Worm (Caenorhabditis elegans) whole organism, L4 larva: Measurements from ENCODE around the gene F41F3.1.

Experiments
- F10B5.3 ChIP-seq: sonication (generic microtip); optimal IDR thresholded peaks from 2 replicates; lab custom pipeline; 2016; ENCODE audit warnings: mild to moderate bottlenecking, missing genetic modification characterization, missing compliant biosample characterization
- F26F4.8 ChIP-seq: fragments of 200-800 bp; sonication (Bioruptor generic); conservative IDR thresholded peaks from 2 replicates; pipeline ENCODE4 v1.3.6; 2022; ENCODE audit warnings: missing genetic modification characterization, missing compliant biosample characterization
- F44E2.7 ChIP-seq: fragments of 200-800 bp; sonication (Bioruptor generic); IDR thresholded peaks from 2 replicates; pipeline ENCODE4 v2.1.2; 2022; ENCODE audit warnings: missing genetic modification characterization, missing compliant biosample characterization
- F49E8.2 ChIP-seq: sonication (generic microtip); optimal IDR thresholded peaks from 2 replicates; lab custom pipeline; 2016; ENCODE audit warnings: missing compliant biosample characterization, mild to moderate bottlenecking, missing genetic modification characterization, borderline replicate concordance
- T26A8.4 ChIP-seq: fragments of 200-800 bp; sonication (Bioruptor generic); IDR thresholded peaks from 2 replicates; pipeline ENCODE4 v1.3.6; 2022; ENCODE audit warnings: missing genetic modification characterization, missing compliant biosample characterization
- Y5F2A.4 ChIP-seq: fragments of 200-800 bp; sonication (Bioruptor generic); optimal IDR thresholded peaks from 2 replicates; lab custom pipeline; 2018; ENCODE audit warnings: mild to moderate bottlenecking, missing genetic modification characterization, missing compliant biosample characterization
- aly-2 ChIP-seq: sonication (generic microtip); optimal IDR thresholded peaks from 2 replicates; lab custom pipeline; 2018; ENCODE audit warnings: missing biosample characterization, missing genetic modification characterization
- ama-1 ChIP-seq: fragments of 150-350 bp; optimal IDR thresholded peaks from 2 replicates; lab custom pipeline; 2014; ENCODE audit warnings: inconsistent platforms, mixed read lengths
- arid-1 ChIP-seq: fragments of 200-800 bp; sonication (Bioruptor generic); conservative IDR thresholded peaks from 2 replicates; pipeline ENCODE4 v1.3.6; 2022; ENCODE audit warnings: missing genetic modification reagents, missing genetic modification characterization, missing compliant biosample characterization
- attf-4 ChIP-seq: sonication (generic microtip); optimal IDR thresholded peaks from 3 replicates; lab custom pipeline; 2017; ENCODE audit warnings: missing biosample characterization, missing genetic modification characterization
- ceh-20 ChIP-seq: fragments of 200-800 bp; sonication (Bioruptor generic); IDR thresholded peaks from 2 replicates; pipeline ENCODE4 v1.3.6; 2022; ENCODE audit warnings: missing genetic modification reagents, missing genetic modification characterization, missing compliant biosample characterization
- ceh-32 ChIP-seq: sonication (generic microtip); optimal IDR thresholded peaks from 2 replicates; lab custom pipeline; 2016; ENCODE audit warnings: mild to moderate bottlenecking, missing genetic modification characterization, missing compliant biosample characterization; ENCODE audit not compliant: poor library complexity
- cey-2 ChIP-seq: sonication (generic microtip); optimal IDR thresholded peaks from 3 replicates; lab custom pipeline; 2017; ENCODE audit warnings: missing genetic modification characterization, mild to moderate bottlenecking, missing compliant biosample characterization, antibody characterized with exemption, borderline replicate concordance; ENCODE audit not compliant: insufficient read depth
- ctbp-1 ChIP-seq: fragments of 200-800 bp; sonication (Bioruptor generic); IDR thresholded peaks from 2 replicates; pipeline ENCODE4 v1.3.6; 2022; ENCODE audit warnings: missing genetic modification reagents, missing genetic modification characterization, missing compliant biosample characterization
- daf-16 ChIP-seq, 3 experiments: sonication (generic microtip); optimal IDR thresholded peaks; 2 replicates each; lab custom pipeline; 2016 to 2017; ENCODE audit warnings: missing genetic modification characterization in 3 of 3, missing genetic modification reagents in 3 of 3, mild to moderate bottlenecking in 2 of 3, missing compliant biosample characterization in 2 of 3, missing biosample characterization in 1 of 3, moderate library complexity in 1 of 3
- dmd-6 ChIP-seq: fragments of 200-800 bp; sonication (Bioruptor generic); IDR thresholded peaks from 2 replicates; pipeline ENCODE4 v1.3.6; 2022; ENCODE audit warnings: missing genetic modification reagents, missing genetic modification characterization, missing compliant biosample characterization
- duxl-1 ChIP-seq: sonication (generic microtip); optimal IDR thresholded peaks from 2 replicates; lab custom pipeline; 2016; ENCODE audit warnings: mild to moderate bottlenecking, missing genetic modification characterization, moderate library complexity, missing compliant biosample characterization; ENCODE audit not compliant: poor library complexity
- dve-1 ChIP-seq: sonication (generic microtip); optimal IDR thresholded peaks from 2 replicates; lab custom pipeline; 2017; ENCODE audit warnings: antibody characterized with exemption, mild to moderate bottlenecking, missing genetic modification characterization, missing compliant biosample characterization; ENCODE audit not compliant: insufficient read depth
- egl-43 ChIP-seq: fragments of 200-800 bp; sonication (Bioruptor generic); IDR thresholded peaks from 2 replicates; pipeline ENCODE4 v1.3.6; 2022; ENCODE audit warnings: missing genetic modification reagents, missing genetic modification characterization, missing compliant biosample characterization
- fkh-10 ChIP-seq: fragments of 150-350 bp; optimal IDR thresholded peaks from 2 replicates; lab custom pipeline; 2014; ENCODE audit warnings: missing biosample characterization, missing genetic modification reagents, missing genetic modification characterization
- hlh-30 ChIP-seq: sonication (generic microtip); optimal IDR thresholded peaks from 2 replicates; lab custom pipeline; 2017; ENCODE audit warnings: antibody characterized with exemption, mild to moderate bottlenecking, missing genetic modification characterization, missing compliant biosample characterization; ENCODE audit not compliant: insufficient read depth
- hmg-1.1 ChIP-seq: fragments of 200-800 bp; sonication (Bioruptor generic); IDR thresholded peaks from 2 replicates; pipeline ENCODE4 v1.3.6; 2022; ENCODE audit warnings: missing genetic modification reagents, missing genetic modification characterization, missing compliant biosample characterization
- jun-1 ChIP-seq: fragments of 150-350 bp; optimal IDR thresholded peaks from 2 replicates; lab custom pipeline; 2014; ENCODE audit warnings: missing biosample characterization, missing genetic modification reagents, missing genetic modification characterization
- lin-1 ChIP-seq: fragments of 200-800 bp; sonication (Bioruptor generic); IDR thresholded peaks from 2 replicates; pipeline ENCODE4 v1.3.6; 2022; ENCODE audit warnings: missing genetic modification reagents, missing genetic modification characterization, missing compliant biosample characterization
- lin-38 ChIP-seq: fragments of 200-800 bp; sonication (Bioruptor generic); IDR thresholded peaks from 2 replicates; pipeline ENCODE4 v1.3.6; 2022; ENCODE audit warnings: missing genetic modification reagents, missing genetic modification characterization, missing compliant biosample characterization
- lin-39 ChIP-seq: fragments of 150-350 bp; optimal IDR thresholded peaks from 2 replicates; lab custom pipeline; 2014; ENCODE audit warnings: missing biosample characterization, missing genetic modification reagents, missing genetic modification characterization
- lir-3 ChIP-seq: sonication (generic microtip); optimal IDR thresholded peaks from 2 replicates; lab custom pipeline; 2016; ENCODE audit warnings: mild to moderate bottlenecking, missing genetic modification characterization, missing compliant biosample characterization
- madf-5 ChIP-seq, 2 experiments: fragments of 200-800 bp; sonication (Bioruptor generic); IDR thresholded peaks; 2 replicates each; pipeline ENCODE4 v1.3.6; 2022; ENCODE audit warnings: missing compliant biosample characterization in 2 of 2, missing genetic modification characterization in 2 of 2
- mep-1 ChIP-seq: fragments of 150-350 bp; sonication (generic microtip); optimal IDR thresholded peaks from 3 replicates; lab custom pipeline; 2014; ENCODE audit warnings: missing biosample characterization, missing genetic modification characterization
- mxl-3 ChIP-seq: fragments of 200-800 bp; sonication (Bioruptor generic); optimal IDR thresholded peaks from 2 replicates; lab custom pipeline; 2018; ENCODE audit warnings: mild to moderate bottlenecking, missing genetic modification characterization, missing compliant biosample characterization
- nhr-10 ChIP-seq: fragments of 150-350 bp; optimal IDR thresholded peaks from 2 replicates; lab custom pipeline; 2014; ENCODE audit warnings: missing biosample characterization, missing genetic modification characterization
- nhr-11 ChIP-seq: fragments of 150-350 bp; optimal IDR thresholded peaks from 2 replicates; lab custom pipeline; 2014; ENCODE audit warnings: missing biosample characterization, missing genetic modification characterization
- nhr-111 ChIP-seq: fragments of 200-800 bp; sonication (Bioruptor generic); optimal IDR thresholded peaks from 2 replicates; lab custom pipeline; 2018; ENCODE audit warnings: mild to moderate bottlenecking, missing genetic modification characterization, missing compliant biosample characterization
- nhr-237 ChIP-seq: sonication (generic microtip); optimal IDR thresholded peaks from 2 replicates; lab custom pipeline; 2017; ENCODE audit warnings: missing biosample characterization, missing genetic modification characterization
- nhr-41 ChIP-seq: fragments of 200-800 bp; sonication (Bioruptor generic); IDR thresholded peaks from 2 replicates; pipeline ENCODE4 v1.3.6; 2022; ENCODE audit warnings: missing genetic modification reagents, missing genetic modification characterization, missing compliant biosample characterization
- nhr-42 ChIP-seq: fragments of 200-800 bp; sonication (Bioruptor generic); IDR thresholded peaks from 2 replicates; pipeline ENCODE4 v1.3.6; 2022; ENCODE audit warnings: missing genetic modification characterization, missing compliant biosample characterization
- php-3 ChIP-seq: fragments of 200-800 bp; sonication (Bioruptor generic); IDR thresholded peaks from 2 replicates; pipeline ENCODE4 v1.3.6; 2022; ENCODE audit warnings: missing genetic modification reagents, missing genetic modification characterization, missing compliant biosample characterization
- sdz-12 ChIP-seq: fragments of 200-800 bp; sonication (Bioruptor generic); optimal IDR thresholded peaks from 2 replicates; lab custom pipeline; 2018; ENCODE audit warnings: mild to moderate bottlenecking, missing genetic modification characterization, missing compliant biosample characterization
- set-16 ChIP-seq: fragments of 200-800 bp; sonication (Bioruptor generic); IDR thresholded peaks from 2 replicates; pipeline ENCODE4 v1.3.6; 2022; ENCODE audit warnings: missing genetic modification reagents, missing genetic modification characterization, missing compliant biosample characterization
- skn-1 ChIP-seq: fragments of 150-350 bp; optimal IDR thresholded peaks from 2 replicates; lab custom pipeline; 2014; ENCODE audit warnings: missing biosample characterization, missing genetic modification characterization
- spr-3 ChIP-seq: fragments of 200-800 bp; sonication (Bioruptor generic); optimal IDR thresholded peaks from 2 replicates; lab custom pipeline; 2018; ENCODE audit warnings: mild to moderate bottlenecking, missing genetic modification characterization, missing compliant biosample characterization
- unc-39 ChIP-seq: sonication (generic microtip); optimal IDR thresholded peaks from 2 replicates; lab custom pipeline; 2017; ENCODE audit warnings: missing biosample characterization, missing genetic modification characterization
- vab-7 ChIP-seq: fragments of 200-800 bp; sonication (Bioruptor generic); IDR thresholded peaks from 2 replicates; pipeline ENCODE4 v1.3.6; 2022; ENCODE audit warnings: missing genetic modification reagents, missing genetic modification characterization, missing compliant biosample characterization
- zfp-3 ChIP-seq: fragments of 200-800 bp; sonication (Bioruptor generic); conservative IDR thresholded peaks from 2 replicates; pipeline ENCODE4 v1.3.6; 2022; ENCODE audit warnings: missing genetic modification reagents, missing genetic modification characterization, missing compliant biosample characterization
- ztf-11 ChIP-seq: fragments of 150-350 bp; optimal IDR thresholded peaks from 2 replicates; lab custom pipeline; 2014; ENCODE audit warnings: missing biosample characterization, missing genetic modification characterization
- ztf-7 ChIP-seq: fragments of 150-350 bp; optimal IDR thresholded peaks from 2 replicates; lab custom pipeline; 2014; ENCODE audit warnings: missing biosample characterization, missing genetic modification characterization

F41F3.1 gene

ce11 chrV:4615802-4616201 lies 38.6 kb upstream of the F41F3.1 start, which contains the start of the genes Y61A9LA.10 and F54D11.4 (continued):
- TF ChIP-seq F49E8.2 (tag; lab: Kevin White, UChicago) = no peak
- no peak for TF ChIP-seq ztf-11
- TF ChIP-seq attf-4 (tag; lab: Kevin White, UChicago) = no peak
- TF ChIP-seq duxl-1 (tag; lab: Kevin White, UChicago) = no peak
- no peak for TF ChIP-seq dmd-6 (GFP tag; lab: Robert Waterston, UW)
- TF ChIP-seq F26F4.8 (GFP tag; lab: Robert Waterston, UW) = no peak
- no peak for TF ChIP-seq nhr-41 (GFP tag; lab: Robert Waterston, UW)
- TF ChIP-seq sdz-12 (GFP tag; lab: Kevin White, UChicago) = no peak
- no peak for TF ChIP-seq T26A8.4 (GFP tag; lab: Robert Waterston, UW)
- TF ChIP-seq nhr-42 (GFP tag; lab: Robert Waterston, UW) = no peak
- TF ChIP-seq set-16 (GFP tag; lab: Robert Waterston, UW) = no peak
- TF ChIP-seq vab-7 = no peak
- TF ChIP-seq zfp-3 (GFP tag; lab: Robert Waterston, UW) = no peak
- no peak for TF ChIP-seq jun-1
- no peak for TF ChIP-seq ceh-32 (tag; lab: Kevin White, UChicago)
- no peak for TF ChIP-seq lin-1 (GFP tag; lab: Robert Waterston, UW)

- TF ChIP-seq mep-1 (tag; lab: Kevin White, UChicago) = no peak
- no peak for TF ChIP-seq nhr-10 (tag; lab: Kevin White, UChicago)
- TF ChIP-seq aly-2 = no peak
- TF ChIP-seq nhr-237 (tag; lab: Kevin White, UChicago) = no peak
- no peak for TF ChIP-seq php-3
- TF ChIP-seq hmg-1.1 (GFP tag; lab: Robert Waterston, UW) = no peak
- TF ChIP-seq egl-43 (GFP tag; lab: Robert Waterston, UW) = no peak
- no peak for TF ChIP-seq dmd-6 (GFP tag; lab: Robert Waterston, UW)
- TF ChIP-seq lir-3 (tag; lab: Kevin White, UChicago) = no peak
- TF ChIP-seq vab-7 = no peak
- TF ChIP-seq Y5F2A.4 (GFP tag; lab: Kevin White, UChicago) = no peak
- no peak for TF ChIP-seq unc-39 (tag; lab: Kevin White, UChicago)
- no peak for TF ChIP-seq arid-1 (GFP tag; lab: Robert Waterston, UW)
- TF ChIP-seq ztf-7 (tag; lab: Kevin White, UChicago) = no peak
- TF ChIP-seq madf-5 (GFP tag; IDR thresholded peaks at IDR 0.05; lab: Robert Waterston, UW) = no peak
- no peak for TF ChIP-seq dve-1 (tag; lab: Kevin White, UChicago)
- TF ChIP-seq mxl-3 (GFP tag; lab: Kevin White, UChicago) = no peak
- no peak for TF ChIP-seq zfp-3 (GFP tag; lab: Robert Waterston, UW)
- no peak for TF ChIP-seq hlh-30
- TF ChIP-seq nhr-11 (tag; lab: Kevin White, UChicago) = no peak
Observed at ce11 chrV:4617260-4617659, 37.1 kb upstream of the F41F3.1 start, which contains the start of gene sumv-2. Gene sumv-2 (plus strand): TSS chrV:4617560.

- TF ChIP-seq lin-38 = no peak
- no peak for TF ChIP-seq nhr-41 (GFP tag; lab: Robert Waterston, UW)
- no peak for TF ChIP-seq ctbp-1
- no peak for TF ChIP-seq ama-1 (lab: Kevin White, UChicago)
- TF ChIP-seq fkh-10 (GFP tag; lab: Kevin White, UChicago) = no peak
- TF ChIP-seq ceh-20 (GFP tag; lab: Robert Waterston, UW) = no peak
- no peak for TF ChIP-seq F10B5.3 (tag; lab: Kevin White, UChicago)
- no peak for TF ChIP-seq skn-1 (tag; lab: Kevin White, UChicago)
- TF ChIP-seq ztf-11 = no peak
- no peak for TF ChIP-seq lin-39 (tag; lab: Kevin White, UChicago)
- no peak for TF ChIP-seq cey-2
- no peak for TF ChIP-seq F44E2.7 (GFP tag; lab: Robert Waterston, UW)
- TF ChIP-seq mxl-3 (GFP tag; lab: Kevin White, UChicago) = no peak
- TF ChIP-seq nhr-111 (GFP tag; lab: Kevin White, UChicago) = no peak
- no peak for TF ChIP-seq spr-3
- TF ChIP-seq daf-16 (GFP tag; optimal IDR thresholded peaks at IDR 0.05; lab: Kevin White, UChicago) = no peak
- TF ChIP-seq daf-16 (tag; optimal IDR thresholded peaks at IDR 0.05; lab: Kevin White, UChicago) = no peak
- no peak for TF ChIP-seq jun-1
- TF ChIP-seq, all 104 proteins: peak for 0
Observed at ce11 chrV:4623535-4623934, 30.8 kb upstream of the F41F3.1 start.
